Fruit fly (Drosophila melanogaster) whole organism, pupa: ENCODE measurements around the gene Ada3.

ENCODE experiments used
- CG10348 ChIP-seq: fragments of 200-800 bp; sonication (Bioruptor generic); IDR thresholded peaks from 2 replicates; pipeline ENCODE4 v1.3.6; 2022; ENCODE audit warnings: missing biosample characterization, missing genetic modification characterization
- CG15710 ChIP-seq: fragments of 200-800 bp; sonication (Bioruptor generic); optimal IDR thresholded peaks from 2 replicates; lab custom pipeline; 2018; ENCODE audit warnings: missing biosample characterization, mild to moderate bottlenecking, missing genetic modification characterization, moderate library complexity
- CG8301 ChIP-seq: fragments of 200-800 bp; sonication (Bioruptor generic); optimal IDR thresholded peaks from 2 replicates; lab custom pipeline; 2018; ENCODE audit warnings: missing biosample characterization, mild to moderate bottlenecking, missing genetic modification characterization
- D1 ChIP-seq: fragments of 200-800 bp; sonication (Bioruptor generic); optimal IDR thresholded peaks from 2 replicates; lab custom pipeline; 2018; ENCODE audit warnings: missing biosample characterization, mild to moderate bottlenecking, missing genetic modification characterization, moderate library complexity
- EcR ChIP-seq: fragments of 200-800 bp; sonication (Bioruptor generic); optimal IDR thresholded peaks from 3 replicates; lab custom pipeline; 2019; ENCODE audit warnings: missing biosample characterization, missing genetic modification characterization, mild to moderate bottlenecking, moderate library complexity, missing genetic modification reagents
- Pif1B ChIP-seq: fragments of 200-800 bp; sonication (Bioruptor generic); optimal IDR thresholded peaks from 3 replicates; lab custom pipeline; 2016; ENCODE audit warnings: missing biosample characterization, missing genetic modification characterization
- rn ChIP-seq: fragments of 200-800 bp; sonication (Bioruptor generic); IDR thresholded peaks from 2 replicates; pipeline ENCODE4 v1.3.6; 2022; ENCODE audit warnings: missing biosample characterization, missing genetic modification characterization

DNA sequence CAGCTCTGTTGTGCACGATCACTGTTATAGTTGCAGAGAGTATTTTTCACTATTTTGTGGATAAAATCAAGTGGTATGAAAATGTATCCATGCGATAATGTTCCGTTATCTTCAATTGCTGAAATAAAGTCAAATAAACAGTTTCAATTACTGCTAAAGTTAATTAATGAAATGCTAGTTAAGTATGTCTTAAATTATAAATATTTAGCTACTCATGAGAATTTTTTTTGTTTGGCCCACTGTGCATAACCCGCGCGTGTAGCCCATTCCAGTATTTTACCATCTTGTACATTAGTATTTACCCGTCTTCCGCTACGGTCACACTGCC lies at the start of gene Ada3:
- TF ChIP-seq rn (GFP tag; lab: Robert Waterston, UW) = peak; percentile 30; the same call in 1 of the 2 replicates
- no peak for TF ChIP-seq EcR (GFP tag; lab: Kevin White, UChicago)
- TF ChIP-seq CG10348 (GFP tag; lab: Robert Waterston, UW) = no peak
- TF ChIP-seq CG8301 (tag; lab: Kevin White, UChicago) = peak; percentile 60
- no peak for TF ChIP-seq D1 (tag; lab: Kevin White, UChicago)
- peak; percentile 74 for TF ChIP-seq CG15710 (tag; lab: Kevin White, UChicago)
- peak; percentile 36 for TF ChIP-seq Pif1B (GFP tag; lab: Kevin White, UChicago)
